Fruit fly (Drosophila melanogaster): ENCODE data around the gene hng3.

The hng3 gene

DNA sequence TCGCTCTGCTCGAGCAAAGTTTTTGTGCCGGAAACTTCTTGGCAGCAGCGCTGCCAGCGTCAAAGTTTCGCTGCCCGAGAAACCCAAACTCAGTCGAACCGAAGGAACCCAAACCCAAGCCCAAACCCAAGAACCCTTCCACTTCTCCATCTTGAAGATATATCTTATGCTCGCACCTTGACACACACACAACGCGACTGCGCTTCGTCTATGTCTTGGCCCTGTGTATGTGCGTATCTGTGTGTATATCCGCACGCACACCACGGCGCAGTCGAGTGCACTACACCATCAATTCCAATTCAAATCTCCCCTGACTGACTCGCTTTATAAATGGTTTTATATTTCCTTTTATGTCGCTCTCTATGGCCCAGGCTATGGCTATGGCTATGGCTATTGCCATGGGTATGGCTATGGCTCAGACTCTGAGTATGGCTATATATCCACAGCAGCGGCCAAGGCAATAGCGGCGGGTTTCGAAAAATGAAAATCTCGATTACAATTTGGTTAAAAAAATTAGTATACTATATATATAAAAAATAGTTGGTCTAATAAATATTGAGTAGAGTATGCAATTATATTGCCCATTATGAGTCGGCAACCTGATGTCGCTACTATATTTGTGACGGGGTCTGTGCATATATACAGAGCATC is 58.8 kb downstream of the hng3 start (continued):
- TF ChIP-seq Hmx (GFP tag; optimal IDR thresholded peaks at IDR 0.05) (no peak), her (GFP tag; optimal IDR thresholded peaks at IDR 0.05) (no peak), Myb (GFP tag; optimal IDR thresholded peaks at IDR 0.05) (peak; percentile 11), CG8924 (tag; optimal IDR thresholded peaks at IDR 0.05) (peak; percentile 98), HLHmδ (GFP tag; optimal IDR thresholded peaks at IDR 0.05) (no peak), CG7556 (GFP tag; optimal IDR thresholded peaks at IDR 0.05) (peak; percentile 96), CG17829 (tag; optimal IDR thresholded peaks at IDR 0.05) (peak; percentile 98), CG15601 (tag; optimal IDR thresholded peaks at IDR 0.05) (peak; percentile 93), fu2 (GFP tag; optimal IDR thresholded peaks at IDR 0.05) (no peak), CG10654 (GFP tag; optimal IDR thresholded peaks at IDR 0.05) (peak; percentile 89), CG6765 (GFP tag; optimal IDR thresholded peaks at IDR 0.05) (peak; percentile 91), CG1792 (GFP tag; optimal IDR thresholded peaks at IDR 0.05) (no peak), CG11696 (GFP tag; IDR thresholded peaks at IDR 0.05) (peak; percentile 99), slou (GFP tag; optimal IDR thresholded peaks at IDR 0.05) (peak; percentile 74), ATbp (GFP tag; optimal IDR thresholded peaks at IDR 0.05) (peak; percentile 94), Fer1 (GFP tag; optimal IDR thresholded peaks at IDR 0.05) (peak; percentile 97), pb (GFP tag; optimal IDR thresholded peaks at IDR 0.05) (peak; percentile 19), CG10267 (tag; optimal IDR thresholded peaks at IDR 0.05) (peak; percentile 94), nmo (GFP tag; optimal IDR thresholded peaks at IDR 0.05) (peak; percentile 97), CG6683 (GFP tag; optimal IDR thresholded peaks at IDR 0.05) (peak; percentile 90), PHDP (tag; optimal IDR thresholded peaks at IDR 0.05) (peak; percentile 96), sc (optimal IDR thresholded peaks at IDR 0.05) (no peak), sc (GFP tag; optimal IDR thresholded peaks at IDR 0.05) (peak; percentile 93), tna (GFP tag; IDR thresholded peaks at IDR 0.05; ENCODE audit: partially characterized antibody) (no peak), kah (GFP tag; optimal IDR thresholded peaks at IDR 0.05) (peak; percentile 92), D19A (tag; optimal IDR thresholded peaks at IDR 0.05) (peak; percentile 94), zfh2 (GFP tag; optimal IDR thresholded peaks at IDR 0.05) (peak; percentile 36), NFAT (GFP tag; IDR thresholded peaks at IDR 0.05) (peak; percentile 89), CG13624 (GFP tag; optimal IDR thresholded peaks at IDR 0.05) (peak; percentile 41), grau (tag; optimal IDR thresholded peaks at IDR 0.05) (peak; percentile 95), Neu2 (GFP tag; optimal IDR thresholded peaks at IDR 0.05; ENCODE audit: borderline replicate concordance) (no peak), oc (tag; optimal IDR thresholded peaks at IDR 0.05) (peak; percentile 93), pros (GFP tag; optimal IDR thresholded peaks at IDR 0.05) (peak; percentile 86), CG9797 (GFP tag; optimal IDR thresholded peaks at IDR 0.05) (peak; percentile 61), wek (GFP tag; optimal IDR thresholded peaks at IDR 0.05) (peak; percentile 76), CG6813 (GFP tag; optimal IDR thresholded peaks at IDR 0.05) (peak; percentile 97), CG10321 (GFP tag; IDR thresholded peaks at IDR 0.05) (peak; percentile 70), fru (optimal IDR thresholded peaks at IDR 0.05) (no peak), Oaz (GFP tag; IDR thresholded peaks at IDR 0.05) (peak; percentile 88), ac (GFP tag; optimal IDR thresholded peaks at IDR 0.05) (peak; percentile 89), Fer3 (tag; optimal IDR thresholded peaks at IDR 0.05) (peak; percentile 96), CG6791 (GFP tag; IDR thresholded peaks at IDR 0.05; ENCODE audit: partially characterized antibody) (peak; percentile 67), Dll (GFP tag; IDR thresholded peaks at IDR 0.05; ENCODE audit: partially characterized antibody) (no peak), gsb-n (tag; optimal IDR thresholded peaks at IDR 0.05) (peak; percentile 97), NC2β (GFP tag; optimal IDR thresholded peaks at IDR 0.05) (peak; percentile 66), Rx (GFP tag; IDR thresholded peaks at IDR 0.05) (peak; percentile 93), Jarid2 (GFP tag; optimal IDR thresholded peaks at IDR 0.05) (peak; percentile 82), CG18764 (GFP tag; optimal IDR thresholded peaks at IDR 0.05) (peak; percentile 87), CG5245 (GFP tag; optimal IDR thresholded peaks at IDR 0.05) (peak; percentile 94), ham (GFP tag; IDR thresholded peaks at IDR 0.05) (peak; percentile 79)

Measured in whole organism, embryonic.